Fruit fly (Drosophila melanogaster): Measurements from ENCODE around the gene CG14034.

CG14034 gene

DNA sequence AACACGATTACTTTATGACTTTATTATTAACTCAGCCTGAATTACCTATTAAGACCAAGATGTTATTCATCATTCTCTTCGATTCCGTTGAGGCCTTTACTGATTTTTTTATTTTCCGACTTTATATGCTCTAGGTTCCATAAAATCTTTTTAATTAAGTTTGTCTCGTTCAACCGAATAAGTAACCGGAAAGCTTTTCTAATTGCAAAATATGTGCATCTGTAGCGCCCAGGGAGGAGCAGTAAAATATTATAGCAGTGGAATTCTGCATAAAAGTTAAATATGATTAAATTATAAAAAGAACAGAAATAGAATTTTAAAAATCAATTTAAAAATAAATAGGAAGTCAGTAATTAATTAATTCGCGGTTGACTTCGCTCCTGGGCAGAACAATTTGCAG is at the start of gene CG14034, which contains the start of gene TpnC25D:
Gene CG14034 (minus strand): TSS at position 101 of the 400 bp plus-strand sequence.
Gene TpnC25D (plus strand): TSS at position 260 of the 400 bp plus-strand sequence.
- no peak for TF ChIP-seq CG17801 (GFP tag; optimal IDR thresholded peaks at IDR 0.05; ENCODE audit: partially characterized antibody)

DNA sequence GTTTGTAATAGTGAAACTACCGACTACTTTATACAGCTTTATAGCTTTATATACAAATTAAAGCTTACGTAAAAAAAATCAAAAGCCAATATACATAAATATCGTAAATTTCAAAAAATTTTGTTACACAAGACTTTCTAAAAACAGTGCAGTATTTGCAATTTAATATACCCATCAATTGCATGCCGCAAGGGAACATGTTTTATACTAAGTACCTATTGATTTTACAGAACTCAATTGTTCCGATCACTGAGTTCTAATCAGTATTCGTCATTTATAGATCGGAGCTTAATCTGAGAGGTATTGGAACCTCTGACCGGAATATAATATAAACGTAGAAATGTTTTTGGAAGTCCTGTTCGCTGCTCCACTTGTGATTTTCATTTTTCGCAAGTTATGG is 49.8 kb upstream of the CG14034 start, which contains the start of gene Cyp4ac2:
Gene Cyp4ac2 (plus strand): TSS at position 301 of the 400 bp plus-strand sequence.
- TF ChIP-seq CG17801 (GFP tag; optimal IDR thresholded peaks at IDR 0.05; ENCODE audit: partially characterized antibody): no peak

DNA sequence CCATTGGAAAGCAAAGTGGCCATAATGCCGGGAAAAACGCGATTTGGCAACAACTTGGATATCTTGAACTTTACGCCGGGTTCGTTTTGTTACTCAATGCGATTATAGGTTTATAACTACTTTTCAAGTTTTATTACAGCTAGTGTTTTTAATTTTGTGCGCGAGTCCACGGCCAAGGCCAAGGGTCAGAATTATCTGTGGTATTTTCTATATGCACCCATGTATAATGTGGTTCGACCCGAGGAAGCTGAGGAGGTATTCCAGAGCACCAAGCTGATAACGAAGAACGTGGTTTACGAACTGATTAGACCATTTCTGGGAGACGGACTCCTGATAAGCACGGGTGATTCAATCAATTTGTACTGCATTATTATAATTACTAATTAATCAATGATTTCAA is 47.8 kb upstream of the CG14034 start:
- no peak for TF ChIP-seq CG17801 (GFP tag; optimal IDR thresholded peaks at IDR 0.05; ENCODE audit: partially characterized antibody)

DNA sequence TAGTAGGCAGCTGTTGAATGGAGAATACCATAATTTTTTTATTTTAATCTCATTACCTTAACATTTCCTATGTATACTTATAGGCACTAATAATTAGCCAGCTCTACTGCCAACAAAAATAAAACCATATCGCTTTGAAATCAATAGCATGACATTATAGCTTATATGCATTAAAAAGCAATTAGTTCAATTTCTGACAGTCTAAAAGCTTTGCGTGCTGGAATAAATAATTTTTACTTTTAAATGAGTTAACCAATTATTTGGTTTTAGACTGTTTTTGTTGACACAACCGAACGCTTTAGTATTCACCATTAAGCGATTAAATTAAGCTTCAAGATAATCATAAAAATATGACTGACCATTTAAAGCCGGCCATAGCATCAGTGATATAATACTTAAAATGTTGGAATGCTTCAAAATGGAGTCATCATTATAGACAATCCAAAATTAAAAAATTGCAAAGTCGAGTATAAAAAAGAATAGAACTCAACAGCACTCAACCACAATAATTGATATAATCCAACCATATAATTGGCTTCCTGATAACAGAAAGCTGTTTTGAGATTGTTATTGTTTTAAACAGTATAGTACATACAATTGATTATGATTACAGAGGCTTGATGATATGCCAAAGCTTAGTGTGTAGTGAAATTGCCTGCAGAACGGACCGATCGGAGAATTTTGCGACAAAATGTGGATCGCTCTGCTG is 47.2 kb upstream of the CG14034 start, which contains the start of gene Cyp4ac1:
Gene Cyp4ac1 (plus strand): TSS at position 659 of the 709 bp plus-strand sequence.
- no peak for TF ChIP-seq CG17801 (GFP tag; optimal IDR thresholded peaks at IDR 0.05; ENCODE audit: partially characterized antibody)

DNA sequence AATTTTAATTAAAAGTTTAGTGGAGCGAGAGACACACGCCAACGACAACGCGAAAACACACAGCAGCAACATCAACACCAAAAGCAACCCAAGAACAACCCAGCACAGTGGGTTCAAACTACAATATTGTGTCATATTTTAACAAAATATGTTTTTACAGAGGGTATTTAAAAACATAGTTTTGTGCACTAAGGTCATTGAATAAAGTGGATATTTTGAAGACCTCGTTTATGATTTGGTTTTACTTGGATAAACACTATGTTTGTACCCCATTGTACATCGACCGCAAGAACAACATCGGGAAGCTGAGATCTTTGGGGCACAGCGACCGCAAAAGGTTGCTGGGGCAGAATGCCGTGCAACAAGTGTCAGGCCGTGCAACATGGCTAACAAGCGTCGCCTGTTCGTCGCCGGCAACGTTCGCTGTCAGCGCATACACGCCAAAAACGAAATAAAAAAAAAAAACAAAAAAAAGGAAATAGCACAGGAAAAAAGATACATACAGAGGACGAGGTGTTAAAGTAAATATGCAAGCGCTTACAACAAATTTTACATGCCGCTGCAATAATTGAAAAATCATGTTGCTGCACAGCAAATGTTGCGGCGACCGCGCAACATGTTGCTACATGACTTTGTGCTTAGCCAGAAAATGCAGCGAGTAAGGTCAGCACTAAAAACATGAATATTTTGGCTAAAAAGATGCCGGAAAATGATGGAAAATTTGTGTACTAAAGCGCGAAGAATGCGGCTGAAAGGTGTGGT is 45.1 kb upstream of the CG14034 start:
- TF ChIP-seq CG17801 (GFP tag; optimal IDR thresholded peaks at IDR 0.05; ENCODE audit: partially characterized antibody): no peak

DNA sequence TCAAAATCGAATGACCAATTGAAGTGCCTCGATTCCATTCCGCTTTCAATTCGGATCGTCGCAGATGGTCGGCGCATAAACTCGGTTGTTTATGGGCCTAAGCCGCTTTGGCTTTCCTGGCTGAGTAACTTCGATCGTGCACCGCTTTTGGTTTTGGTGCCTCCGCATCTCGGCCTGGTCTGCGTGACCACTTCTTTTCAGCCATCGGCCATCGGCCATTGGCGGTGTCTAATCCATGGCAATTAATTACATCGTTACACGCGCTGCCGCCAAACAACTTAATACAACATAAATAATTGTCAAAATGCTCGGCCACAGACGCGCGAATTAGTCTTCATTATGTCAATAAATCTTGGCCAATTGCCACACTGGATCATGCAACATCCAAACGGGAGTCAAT is 43.9 kb upstream of the CG14034 start:
- no peak for TF ChIP-seq CG17801 (GFP tag; optimal IDR thresholded peaks at IDR 0.05; ENCODE audit: partially characterized antibody)

DNA sequence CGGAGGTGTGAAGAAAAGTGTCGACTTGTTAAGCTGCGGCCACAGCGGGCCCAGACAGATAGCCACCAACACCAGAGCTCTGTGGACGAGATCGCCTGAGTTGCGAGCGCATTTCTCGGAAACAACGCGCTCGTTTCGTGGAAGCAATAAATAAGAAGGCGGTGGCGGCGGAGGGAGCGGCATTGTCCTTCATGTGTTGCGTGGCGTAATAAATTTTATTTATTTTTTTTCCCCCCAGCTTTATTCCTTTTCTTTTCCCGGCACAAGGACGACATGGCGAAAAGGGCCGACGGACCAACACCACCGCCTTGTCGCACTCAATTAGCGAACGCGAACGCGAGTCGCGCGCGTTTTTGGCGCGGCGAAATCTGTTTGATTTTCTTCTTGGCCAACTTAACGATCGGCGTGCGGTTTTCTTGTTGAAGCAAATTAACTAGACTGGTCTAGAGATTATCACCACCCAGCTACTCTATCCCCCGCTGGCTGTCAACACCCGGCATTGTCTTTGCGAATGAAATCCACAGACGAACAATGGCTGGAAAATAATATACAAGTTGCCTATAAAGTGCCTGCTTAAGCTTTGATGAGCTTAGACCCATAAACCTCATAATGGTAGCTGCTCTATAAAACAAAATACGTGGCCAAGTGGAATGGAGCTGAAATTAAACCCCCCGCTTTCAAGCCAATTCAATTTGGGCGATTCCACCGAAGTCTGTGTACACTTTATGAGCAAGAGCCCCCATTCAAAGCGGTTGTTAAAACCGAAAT is 42.9 kb upstream of the CG14034 start:
- no peak for TF ChIP-seq CG17801 (GFP tag; optimal IDR thresholded peaks at IDR 0.05; ENCODE audit: partially characterized antibody)

DNA sequence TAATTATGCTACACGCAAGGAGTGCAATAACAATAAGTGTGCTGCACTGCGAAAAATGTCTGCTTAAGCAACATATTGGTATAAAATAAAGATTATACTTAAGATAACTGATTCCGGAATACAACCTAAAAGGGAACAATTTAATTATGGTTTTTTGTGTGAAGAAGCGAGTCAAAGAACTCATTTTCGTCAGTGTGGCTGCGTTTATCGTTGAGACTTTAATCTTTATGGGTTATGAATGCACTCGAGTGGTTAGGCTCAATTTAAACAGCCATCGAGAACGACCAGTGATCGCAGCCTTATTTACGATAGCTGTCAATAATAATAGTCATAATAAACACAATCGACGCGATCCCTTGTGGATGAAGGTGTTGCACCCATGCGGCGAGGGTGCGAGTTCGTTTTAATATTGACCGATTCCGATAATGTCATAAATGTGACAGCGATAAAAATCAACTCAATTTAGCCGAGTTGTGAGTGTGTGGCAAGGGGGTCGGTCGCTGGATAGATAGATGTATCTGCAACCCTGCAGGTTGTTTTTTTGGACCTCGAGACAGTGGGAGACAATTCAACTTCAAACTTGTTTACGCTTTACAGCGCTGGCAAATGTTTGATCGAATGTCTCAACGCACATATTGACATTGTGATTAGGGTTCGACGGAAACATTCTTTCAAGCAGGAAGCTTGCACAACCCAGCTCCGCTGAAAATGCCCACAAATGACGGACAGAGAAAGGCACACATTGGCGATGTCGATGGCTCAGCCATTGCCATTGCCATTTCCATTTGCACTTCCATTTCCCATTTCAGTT is 39.9 kb upstream of the CG14034 start:
- no peak for TF ChIP-seq CG17801 (GFP tag; optimal IDR thresholded peaks at IDR 0.05; ENCODE audit: partially characterized antibody)

DNA sequence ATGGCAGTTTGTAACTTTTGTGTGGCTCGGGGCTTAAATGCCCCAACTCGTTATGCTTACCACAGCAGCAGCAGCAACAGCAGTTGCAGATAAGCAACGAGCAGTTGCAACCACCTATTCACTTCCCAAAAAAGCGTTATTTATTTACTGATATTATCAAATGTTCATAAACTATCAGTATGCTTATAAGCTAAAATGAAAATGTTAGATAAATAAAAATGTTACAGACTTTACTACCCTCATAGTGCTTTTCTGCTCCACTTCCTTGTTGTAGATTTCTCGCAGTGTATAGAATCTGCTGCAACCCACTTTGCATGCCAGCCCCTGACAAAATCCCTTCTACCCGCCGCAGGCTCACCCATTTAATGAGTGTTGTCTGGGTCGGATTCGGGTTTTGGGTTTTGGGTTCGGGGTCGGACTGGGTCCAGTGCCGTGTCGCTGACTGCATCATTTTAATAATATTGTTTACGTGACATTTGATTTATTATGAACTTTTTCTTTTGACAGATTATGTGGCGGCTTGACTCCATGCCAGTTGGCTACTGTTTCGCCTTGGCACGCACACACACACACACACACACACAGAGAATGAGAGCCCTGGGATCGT is 37.9 kb upstream of the CG14034 start:
- TF ChIP-seq CG17801 (GFP tag; optimal IDR thresholded peaks at IDR 0.05; ENCODE audit: partially characterized antibody): no peak

DNA sequence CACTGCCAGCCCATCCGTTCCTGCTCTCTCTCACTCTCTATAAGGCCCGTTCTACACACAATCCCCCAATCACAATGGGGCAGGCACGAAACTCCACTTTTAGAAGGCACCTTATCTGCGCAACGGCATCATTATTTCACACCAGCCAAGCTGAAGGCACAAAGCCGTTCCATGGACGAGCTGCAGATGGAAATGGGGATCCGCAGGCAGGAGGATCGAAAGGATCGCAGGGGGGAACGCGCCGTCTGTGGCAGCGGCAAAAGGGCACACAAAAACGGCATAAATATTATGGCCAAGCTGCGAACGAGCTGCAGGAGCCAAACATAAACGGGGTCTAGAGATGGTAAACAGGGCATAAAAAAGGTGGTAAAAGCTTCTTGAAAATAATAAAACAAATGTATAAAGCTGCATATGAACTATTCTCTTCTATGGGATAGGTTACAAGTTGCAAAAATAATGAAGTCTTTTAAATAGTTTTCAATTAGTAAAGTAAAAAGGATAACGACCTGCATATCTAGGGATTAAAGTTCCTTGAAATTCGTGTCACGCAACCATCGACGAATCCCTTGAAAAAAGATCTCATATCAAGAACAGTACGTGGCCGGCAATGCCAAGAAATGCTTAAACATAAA is 36.2 kb upstream of the CG14034 start:
- no peak for TF ChIP-seq CG17801 (GFP tag; optimal IDR thresholded peaks at IDR 0.05; ENCODE audit: partially characterized antibody)

DNA sequence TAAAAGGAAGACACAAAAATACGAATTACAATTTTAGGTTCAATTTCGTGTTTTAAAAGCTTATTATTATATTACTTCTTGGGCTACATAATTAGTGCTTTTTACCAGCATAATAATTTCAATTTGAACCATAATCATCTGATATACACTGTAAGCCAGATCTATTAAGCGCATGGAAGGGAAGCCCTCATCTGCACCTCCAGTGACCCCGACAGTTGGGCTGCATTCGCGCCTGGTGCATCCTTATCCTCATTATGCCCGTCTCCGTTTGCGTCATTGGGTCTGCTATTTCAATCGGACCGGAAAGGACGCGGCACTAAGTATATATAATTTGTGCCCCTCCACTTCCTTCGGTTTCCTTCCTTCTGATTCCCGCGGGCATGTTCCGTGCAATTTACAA is 35.4 kb upstream of the CG14034 start:
- no peak for TF ChIP-seq CG17801 (GFP tag; optimal IDR thresholded peaks at IDR 0.05; ENCODE audit: partially characterized antibody)

DNA sequence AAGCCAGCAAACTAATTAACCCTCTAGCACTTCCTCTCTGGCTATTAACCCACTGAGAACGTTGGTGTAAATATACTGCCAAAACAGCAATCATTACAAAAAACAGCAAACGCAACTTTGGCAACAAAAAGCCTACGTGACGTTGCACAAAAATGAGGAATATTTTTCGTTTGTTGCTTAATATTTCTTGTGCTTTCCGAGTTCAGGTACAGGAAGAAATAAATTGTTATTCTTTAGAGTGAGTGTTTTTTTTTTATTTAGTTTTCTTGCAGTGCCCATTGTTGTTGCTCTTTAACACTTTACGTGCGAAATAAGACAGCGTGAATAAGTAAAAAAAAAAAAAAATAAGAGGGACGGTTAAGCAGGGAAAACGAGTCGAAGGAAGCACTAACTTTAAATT is 34.8 kb upstream of the CG14034 start:
- TF ChIP-seq CG17801 (GFP tag; optimal IDR thresholded peaks at IDR 0.05; ENCODE audit: partially characterized antibody): no peak

DNA sequence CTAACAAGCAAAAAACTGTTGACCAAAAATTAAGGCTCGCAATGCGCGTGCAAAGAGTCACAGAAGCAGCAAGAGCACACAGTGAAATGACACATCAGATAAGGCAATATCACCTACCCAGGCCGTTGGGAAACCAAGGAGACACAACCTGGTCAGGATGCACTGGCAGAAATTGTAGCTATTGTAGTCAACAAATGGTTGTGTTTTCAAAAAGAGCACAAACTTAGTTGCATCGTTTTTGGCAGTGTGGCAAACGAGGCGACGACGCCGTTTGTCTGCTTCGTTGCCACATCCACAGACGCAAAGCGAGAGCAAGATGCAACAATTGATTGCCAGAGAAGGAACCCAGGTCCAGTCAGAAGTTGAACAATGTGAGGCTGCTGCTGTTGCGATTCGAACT is 33.4 kb upstream of the CG14034 start:
- no peak for TF ChIP-seq CG17801 (GFP tag; optimal IDR thresholded peaks at IDR 0.05; ENCODE audit: partially characterized antibody)

DNA sequence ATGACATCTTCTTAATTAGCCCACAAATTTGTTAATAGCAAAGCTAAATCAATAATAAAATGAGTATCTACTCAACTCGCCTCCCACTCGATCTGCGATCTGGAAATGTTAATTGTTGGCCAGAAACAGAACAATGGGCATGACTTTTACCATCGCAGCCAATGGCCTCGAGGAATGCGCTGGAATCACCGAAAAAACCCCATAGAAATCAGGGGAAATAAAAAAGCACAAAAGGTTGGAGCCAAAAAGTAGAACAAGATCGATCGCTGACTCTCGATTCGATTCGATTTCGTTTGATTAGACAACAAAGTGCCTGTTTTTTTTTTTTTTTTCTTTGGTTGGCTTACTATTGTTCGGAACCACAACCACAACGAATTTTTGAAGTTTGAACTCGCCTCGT is 32.2 kb upstream of the CG14034 start:
- no peak for TF ChIP-seq CG17801 (GFP tag; optimal IDR thresholded peaks at IDR 0.05; ENCODE audit: partially characterized antibody)

Data from ovary, adult (tissue).